Fruit fly (Drosophila melanogaster): Measurements from ENCODE around the gene CG10958.
A peak's percentile ranks its signal among the peaks of the same experiment; 100 is the strongest.

CG10958 gene

DNA sequence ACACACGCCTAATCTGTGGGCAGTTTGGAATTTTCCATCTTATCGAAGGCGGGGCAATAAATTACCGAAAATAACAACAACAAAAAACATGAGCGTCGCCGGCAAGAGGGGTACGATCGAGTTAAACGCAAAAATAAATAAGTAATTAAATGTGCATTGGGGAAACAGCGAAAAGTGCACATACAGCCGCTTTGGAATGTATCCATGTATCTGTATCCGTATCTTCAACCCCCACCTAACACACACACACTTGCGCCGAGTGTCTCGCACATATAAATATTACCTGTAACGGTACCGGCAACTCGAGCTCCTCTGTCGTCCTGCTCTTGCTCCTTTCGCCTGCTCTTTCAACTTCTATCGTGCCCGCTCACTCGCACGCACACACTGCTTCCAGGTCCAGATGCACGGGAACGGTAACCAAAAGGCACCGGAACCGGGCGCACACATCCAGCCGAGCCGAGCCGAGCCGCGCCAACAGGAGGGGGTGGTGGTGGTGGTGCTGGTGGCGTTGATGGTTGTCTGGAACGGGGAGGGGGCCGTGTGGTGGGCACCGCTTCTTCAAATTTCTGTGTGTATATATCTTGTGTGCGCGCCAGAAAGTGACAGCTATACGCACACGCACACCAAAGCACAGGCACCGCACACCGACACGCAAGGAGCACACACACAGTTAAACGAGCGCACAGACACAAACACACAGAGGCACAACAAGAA lies 9.4 kb downstream of the CG10958 start (continued):
- TF ChIP-seq CG8290 (GFP tag; optimal IDR thresholded peaks at IDR 0.05), result no peak
- peak in 1 of 2 experiments; percentile 33 for TF ChIP-seq CG8290 (tag; optimal IDR thresholded peaks at IDR 0.05)
- no peak for TF ChIP-seq cato (GFP tag; optimal IDR thresholded peaks at IDR 0.05; ENCODE audit: borderline replicate concordance)
- TF ChIP-seq CG31224 (GFP tag; IDR thresholded peaks at IDR 0.05), result no peak
- no peak for TF ChIP-seq sc (optimal IDR thresholded peaks at IDR 0.05)
- TF ChIP-seq sc (GFP tag; optimal IDR thresholded peaks at IDR 0.05), result no peak
- TF ChIP-seq ac (GFP tag; optimal IDR thresholded peaks at IDR 0.05), result no peak
- no peak for TF ChIP-seq CG13624 (GFP tag; optimal IDR thresholded peaks at IDR 0.05)
- TF ChIP-seq CG4424 (GFP tag; optimal IDR thresholded peaks at IDR 0.05), result no peak
- no peak for TF ChIP-seq CG2202 (tag; optimal IDR thresholded peaks at IDR 0.05)
- TF ChIP-seq sd (tag; optimal IDR thresholded peaks at IDR 0.05), result peak; percentile 87
- TF ChIP-seq CG15269 (tag; optimal IDR thresholded peaks at IDR 0.05), result peak; percentile 3
- no peak for TF ChIP-seq CG31365 (tag; optimal IDR thresholded peaks at IDR 0.05)
- TF ChIP-seq Dip3 (GFP tag; optimal IDR thresholded peaks at IDR 0.05), result peak; percentile 28
- no peak for TF ChIP-seq Gug (GFP tag; IDR thresholded peaks at IDR 0.05)
- peak; percentile 36 for TF ChIP-seq CG7786 (GFP tag; optimal IDR thresholded peaks at IDR 0.05)
- TF ChIP-seq fd96Cb (tag; optimal IDR thresholded peaks at IDR 0.05), result no peak
- no peak for TF ChIP-seq hb (GFP tag; IDR thresholded peaks at IDR 0.05; ENCODE audit: partially characterized antibody)
- no peak for TF ChIP-seq Spps (tag; optimal IDR thresholded peaks at IDR 0.05)
- no peak for TF ChIP-seq cas (GFP tag; IDR thresholded peaks at IDR 0.05)
- TF ChIP-seq rib (GFP tag; IDR thresholded peaks at IDR 0.05), result no peak
- TF ChIP-seq CG34224 (GFP tag; IDR thresholded peaks at IDR 0.05; ENCODE audit: partially characterized antibody), result no peak
- TF ChIP-seq esg (GFP tag; conservative IDR thresholded peaks at IDR 0.05), result no peak
- peak; percentile 8 for TF ChIP-seq CG12155 (GFP tag; optimal IDR thresholded peaks at IDR 0.05)
- no peak for TF ChIP-seq Hr78 (GFP tag; optimal IDR thresholded peaks at IDR 0.05)
- TF ChIP-seq Gsc (GFP tag; IDR thresholded peaks at IDR 0.05), result no peak
- TF ChIP-seq zen2 (GFP tag; IDR thresholded peaks at IDR 0.05; ENCODE audit: partially characterized antibody), result no peak
- no peak for TF ChIP-seq CG12659 (GFP tag; optimal IDR thresholded peaks at IDR 0.05)
- TF ChIP-seq Sry-β (GFP tag; optimal IDR thresholded peaks at IDR 0.05), result no peak
- no peak for TF ChIP-seq CG11247 (GFP tag; IDR thresholded peaks at IDR 0.05)
- peak; percentile 15 for TF ChIP-seq ems (GFP tag; optimal IDR thresholded peaks at IDR 0.05)
- TF ChIP-seq CG17568 (GFP tag; optimal IDR thresholded peaks at IDR 0.05), result no peak
- TF ChIP-seq CG7271 (tag; optimal IDR thresholded peaks at IDR 0.05), result no peak
- no peak for TF ChIP-seq CG13296 (GFP tag; optimal IDR thresholded peaks at IDR 0.05)
- no peak for TF ChIP-seq CG5953 (GFP tag; IDR thresholded peaks at IDR 0.05)
- TF ChIP-seq CG6683 (GFP tag; optimal IDR thresholded peaks at IDR 0.05), result peak; percentile 0
- TF ChIP-seq org-1 (GFP tag; optimal IDR thresholded peaks at IDR 0.05), result peak; percentile 39
- TF ChIP-seq schlank (tag; optimal IDR thresholded peaks at IDR 0.05), result no peak
- no peak for TF ChIP-seq CkIIα-i1 (GFP tag; IDR thresholded peaks at IDR 0.05)
- TF ChIP-seq Med (GFP tag), result peak; percentile 83
- no peak for TF ChIP-seq CG1792 (GFP tag; optimal IDR thresholded peaks at IDR 0.05)
- no peak for TF ChIP-seq CG3065 (GFP tag; optimal IDR thresholded peaks at IDR 0.05)
- peak; percentile 36 for TF ChIP-seq CG18619 (GFP tag; optimal IDR thresholded peaks at IDR 0.05)
- 0 out of 2 replicates have a peak, but pooled peaks have one; percentile 8 for TF ChIP-seq Atf6 (GFP tag; IDR thresholded peaks at IDR 0.05)
- no peak for TF ChIP-seq Ada2b (GFP tag; IDR thresholded peaks at IDR 0.05)
- TF ChIP-seq CG10267 (tag; optimal IDR thresholded peaks at IDR 0.05), result no peak
- no peak for TF ChIP-seq hth (optimal IDR thresholded peaks at IDR 0.05)
- peak; percentile 67 for TF ChIP-seq lilli (GFP tag; optimal IDR thresholded peaks at IDR 0.05)
- no peak for TF ChIP-seq zen (tag; optimal IDR thresholded peaks at IDR 0.05)
- no peak for TF ChIP-seq salm (tag; optimal IDR thresholded peaks at IDR 0.05)
- no peak for TF ChIP-seq tap (tag; optimal IDR thresholded peaks at IDR 0.05)

Data from whole organism, embryonic.